Worm (Caenorhabditis elegans) whole organism, late embryonic: ENCODE measurements around the gene pals-21.

ENCODE experiments used
- C08G9.2 ChIP-seq: sonication (generic microtip); optimal IDR thresholded peaks from 2 replicates; lab custom pipeline; 2016; ENCODE audit warnings: mild to moderate bottlenecking, missing genetic modification characterization, moderate library complexity, missing compliant biosample characterization
- C38D4.7 ChIP-seq: fragments of 200-800 bp; sonication (Bioruptor generic); optimal IDR thresholded peaks from 2 replicates; lab custom pipeline; 2018; ENCODE audit warnings: mild to moderate bottlenecking, missing genetic modification characterization, moderate library complexity, missing compliant biosample characterization
- F13H6.1 ChIP-seq: sonication (generic microtip); optimal IDR thresholded peaks from 2 replicates; lab custom pipeline; 2016; ENCODE audit warnings: missing genetic modification characterization, missing compliant biosample characterization
- T23F11.4 ChIP-seq: fragments of 200-800 bp; sonication (Bioruptor generic); optimal IDR thresholded peaks from 2 replicates; lab custom pipeline; 2018; ENCODE audit warnings: mild to moderate bottlenecking, missing genetic modification characterization, missing compliant biosample characterization
- ahr-1 ChIP-seq: sonication (generic microtip); optimal IDR thresholded peaks from 2 replicates; lab custom pipeline; 2016; ENCODE audit warnings: missing genetic modification characterization, missing compliant biosample characterization
- ama-1 ChIP-seq: fragments of 150-350 bp; optimal IDR thresholded peaks from 2 replicates; lab custom pipeline; 2014
- ceh-14 ChIP-seq: sonication (generic microtip); optimal IDR thresholded peaks from 2 replicates; lab custom pipeline; 2016; ENCODE audit warnings: missing genotype, missing genetic modification characterization, missing compliant biosample characterization
- ceh-19 ChIP-seq: fragments of 200-800 bp; sonication (Bioruptor generic); optimal IDR thresholded peaks from 2 replicates; lab custom pipeline; 2018; ENCODE audit warnings: mild to moderate bottlenecking, missing genetic modification characterization, missing compliant biosample characterization
- ceh-2 ChIP-seq: sonication (generic microtip); optimal IDR thresholded peaks from 2 replicates; lab custom pipeline; 2016; ENCODE audit warnings: missing genotype, missing genetic modification characterization, missing compliant biosample characterization
- ceh-22 ChIP-seq: sonication (generic microtip); optimal IDR thresholded peaks from 2 replicates; lab custom pipeline; 2017; ENCODE audit warnings: missing biosample characterization, missing genetic modification characterization
- ceh-24 ChIP-seq: sonication (generic microtip); optimal IDR thresholded peaks from 2 replicates; lab custom pipeline; 2016; ENCODE audit warnings: mild to moderate bottlenecking, missing genetic modification characterization, missing compliant biosample characterization
- ceh-30 ChIP-seq: fragments of 150-350 bp; optimal IDR thresholded peaks from 2 replicates; lab custom pipeline; 2014; ENCODE audit warnings: missing biosample characterization, missing genetic modification characterization
- ceh-45 ChIP-seq: fragments of 200-800 bp; sonication (Bioruptor generic); IDR thresholded peaks from 2 replicates; pipeline ENCODE4 v1.3.6; 2022; ENCODE audit warnings: missing genetic modification reagents, missing genetic modification characterization, missing compliant biosample characterization
- ceh-48 ChIP-seq: sonication (generic microtip); optimal IDR thresholded peaks from 2 replicates; lab custom pipeline; 2016; ENCODE audit warnings: missing genetic modification characterization, inconsistent platforms, missing compliant biosample characterization
- che-1 ChIP-seq: sonication (generic microtip); optimal IDR thresholded peaks from 2 replicates; lab custom pipeline; 2016; ENCODE audit warnings: mild to moderate bottlenecking, missing genetic modification characterization, missing compliant biosample characterization
- dmd-4 ChIP-seq: sonication (generic microtip); optimal IDR thresholded peaks from 2 replicates; lab custom pipeline; 2016; ENCODE audit warnings: borderline replicate concordance, missing genetic modification characterization, missing compliant biosample characterization
- dve-1 ChIP-seq: sonication (generic microtip); optimal IDR thresholded peaks from 2 replicates; lab custom pipeline; 2017; ENCODE audit warnings: antibody characterized with exemption, mild to moderate bottlenecking, missing genetic modification characterization, missing compliant biosample characterization
- elt-2 ChIP-seq: sonication (generic microtip); optimal IDR thresholded peaks from 2 replicates; lab custom pipeline; 2016; ENCODE audit warnings: missing genetic modification reagents, missing genetic modification characterization, missing compliant biosample characterization
- ets-4 ChIP-seq: sonication (generic microtip); optimal IDR thresholded peaks from 2 replicates; lab custom pipeline; 2016; ENCODE audit warnings: missing genetic modification characterization, missing compliant biosample characterization
- fkh-6 ChIP-seq: sonication (generic microtip); optimal IDR thresholded peaks from 2 replicates; lab custom pipeline; 2016; ENCODE audit warnings: missing genetic modification characterization, missing compliant biosample characterization
- gmeb-2 ChIP-seq: sonication (generic microtip); optimal IDR thresholded peaks from 2 replicates; lab custom pipeline; 2016; ENCODE audit warnings: missing genetic modification characterization, inconsistent platforms, missing compliant biosample characterization
- hlh-8 ChIP-seq: sonication (generic microtip); optimal IDR thresholded peaks from 2 replicates; lab custom pipeline; 2016; ENCODE audit warnings: missing genotype, missing genetic modification characterization, missing compliant biosample characterization
- lim-6 ChIP-seq: sonication (generic microtip); optimal IDR thresholded peaks from 2 replicates; lab custom pipeline; 2016; ENCODE audit warnings: missing genetic modification characterization, missing compliant biosample characterization
- nfya-1 ChIP-seq: sonication (generic microtip); optimal IDR thresholded peaks from 2 replicates; lab custom pipeline; 2017; ENCODE audit warnings: missing genetic modification characterization, mild to moderate bottlenecking, missing compliant biosample characterization, antibody characterized with exemption, moderate library complexity
- nhr-232 ChIP-seq: sonication (generic microtip); optimal IDR thresholded peaks from 2 replicates; lab custom pipeline; 2016; ENCODE audit warnings: missing genetic modification characterization, missing compliant biosample characterization
- npax-4 ChIP-seq: sonication (generic microtip); optimal IDR thresholded peaks from 2 replicates; lab custom pipeline; 2016; ENCODE audit warnings: missing genetic modification characterization, missing compliant biosample characterization
- odd-2 ChIP-seq: sonication (generic microtip); optimal IDR thresholded peaks from 2 replicates; lab custom pipeline; 2017; ENCODE audit warnings: antibody characterized with exemption, mild to moderate bottlenecking, missing genetic modification characterization, missing compliant biosample characterization
- pat-9 ChIP-seq: fragments of 200-800 bp; sonication (Bioruptor generic); optimal IDR thresholded peaks from 2 replicates; lab custom pipeline; 2018; ENCODE audit warnings: mild to moderate bottlenecking, missing genetic modification characterization, moderate library complexity, missing compliant biosample characterization
- pax-1 ChIP-seq: fragments of 150-350 bp; optimal IDR thresholded peaks from 2 replicates; lab custom pipeline; 2014; ENCODE audit warnings: missing biosample characterization, missing genetic modification characterization
- pros-1 ChIP-seq: fragments of 150-350 bp; optimal IDR thresholded peaks from 2 replicates; lab custom pipeline; 2014; ENCODE audit warnings: missing biosample characterization, missing genetic modification reagents, missing genetic modification characterization
- ref-2 ChIP-seq: sonication (generic microtip); optimal IDR thresholded peaks from 2 replicates; lab custom pipeline; 2016; ENCODE audit warnings: missing genetic modification characterization, missing compliant biosample characterization
- sdc-2 ChIP-seq: sonication (generic microtip); optimal IDR thresholded peaks from 2 replicates; lab custom pipeline; 2016; ENCODE audit warnings: missing genotype, missing genetic modification characterization, missing compliant biosample characterization
- sox-2 ChIP-seq: fragments of 200-800 bp; sonication (Bioruptor generic); IDR thresholded peaks from 2 replicates; pipeline ENCODE4 v1.3.6; 2022; ENCODE audit warnings: missing genetic modification reagents, missing genetic modification characterization, missing compliant biosample characterization
- syd-9 ChIP-seq: sonication (generic microtip); optimal IDR thresholded peaks from 2 replicates; lab custom pipeline; 2016; ENCODE audit warnings: mild to moderate bottlenecking, missing genetic modification characterization, moderate library complexity, missing compliant biosample characterization
- unc-42 ChIP-seq: sonication (generic microtip); optimal IDR thresholded peaks from 2 replicates; lab custom pipeline; 2016; ENCODE audit warnings: missing genotype, missing genetic modification characterization, missing compliant biosample characterization
- unc-55 ChIP-seq: sonication (generic microtip); optimal IDR thresholded peaks from 2 replicates; lab custom pipeline; 2017; ENCODE audit warnings: missing biosample characterization, missing genetic modification reagents, missing genetic modification characterization
- zip-5 ChIP-seq: sonication (generic microtip); optimal IDR thresholded peaks from 2 replicates; lab custom pipeline; 2016; ENCODE audit warnings: missing genetic modification characterization, missing compliant biosample characterization
- ztf-16 ChIP-seq: sonication (generic microtip); optimal IDR thresholded peaks from 2 replicates; lab custom pipeline; 2017; ENCODE audit warnings: missing genetic modification characterization, missing compliant biosample characterization

Gene pals-21

DNA sequence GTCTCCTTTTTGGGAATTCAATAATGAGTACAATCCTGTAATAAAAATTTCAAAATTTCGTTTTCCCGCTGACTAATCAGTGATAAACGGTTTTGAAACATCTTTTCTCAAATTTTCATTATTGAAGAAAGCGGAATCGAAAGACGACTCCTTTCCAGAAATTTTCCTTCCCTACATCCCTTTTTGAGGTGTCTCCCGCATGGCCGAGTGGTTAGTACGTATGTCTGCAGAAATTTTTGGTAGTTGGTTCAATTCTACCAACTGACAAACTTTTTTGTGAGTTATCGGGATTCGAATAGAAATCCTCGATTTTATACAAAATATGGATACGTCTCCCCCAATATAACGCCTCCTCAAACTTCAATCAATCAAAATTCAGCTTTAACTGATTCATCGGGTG, 25.9 kb downstream of the pals-21 start:
- TF ChIP-seq npax-4 (tag; lab: Kevin White, UChicago) (no peak), ceh-24 (tag; lab: Kevin White, UChicago) (no peak), C38D4.7 (GFP tag; lab: Kevin White, UChicago) (no peak), lim-6 (tag; lab: Kevin White, UChicago) (no peak), sdc-2 (tag; lab: Kevin White, UChicago) (no peak), C08G9.2 (tag; lab: Kevin White, UChicago) (no peak), ref-2 (no peak), elt-2 (tag; lab: Kevin White, UChicago) (no peak), T23F11.4 (GFP tag; lab: Kevin White, UChicago) (no peak), pros-1 (no peak), dmd-4 (tag; lab: Kevin White, UChicago) (no peak), ama-1 (lab: Kevin White, UChicago) (no peak), unc-42 (tag; lab: Kevin White, UChicago) (no peak), ceh-2 (no peak), gmeb-2 (tag; lab: Kevin White, UChicago) (no peak), sox-2 (GFP tag; lab: Robert Waterston, UW) (no peak)

DNA sequence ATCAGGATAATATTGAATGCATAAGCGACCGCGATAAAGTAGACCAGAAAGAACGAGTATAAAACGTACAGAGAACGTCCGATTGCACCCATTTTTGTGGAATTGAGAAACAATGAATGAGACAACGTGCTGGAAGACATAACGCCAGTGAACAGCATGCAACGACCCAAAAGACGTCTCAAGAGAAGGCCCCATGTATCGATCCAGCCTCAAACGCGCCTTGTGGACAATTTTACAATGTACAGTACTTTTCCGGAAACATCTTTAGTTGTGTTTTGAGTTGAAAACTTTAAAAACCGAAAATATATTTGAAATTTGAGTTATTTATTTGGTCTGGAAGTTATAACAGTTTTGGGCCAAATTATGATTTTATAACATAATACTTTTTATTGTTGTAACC, 29.7 kb downstream of the pals-21 start, which contains the start of gene Y82E9BL.3:
Y82E9BL.3 (minus strand) TSS at position 101 of the 400 bp plus-strand sequence.
- TF ChIP-seq ref-2: no peak
- TF ChIP-seq ceh-2: no peak
- no peak for TF ChIP-seq ceh-48
- TF ChIP-seq ceh-14: no peak
- no peak for TF ChIP-seq odd-2 (tag; lab: Kevin White, UChicago)
- no peak for TF ChIP-seq lim-6 (tag; lab: Kevin White, UChicago)
- no peak for TF ChIP-seq syd-9
- TF ChIP-seq unc-55 (GFP tag; lab: Kevin White, UChicago): no peak
- TF ChIP-seq fkh-6 (tag; lab: Kevin White, UChicago): no peak
- TF ChIP-seq ets-4 (tag; lab: Kevin White, UChicago): no peak
- TF ChIP-seq ceh-45 (GFP tag; lab: Robert Waterston, UW): no peak
- TF ChIP-seq T23F11.4 (GFP tag; lab: Kevin White, UChicago): no peak
- TF ChIP-seq ama-1 (lab: Kevin White, UChicago): no peak
- TF ChIP-seq ceh-19 (GFP tag; lab: Kevin White, UChicago): no peak
- TF ChIP-seq zip-5 (tag; lab: Kevin White, UChicago): no peak
- TF ChIP-seq pax-1 (tag; lab: Kevin White, UChicago): no peak
- no peak for TF ChIP-seq F13H6.1 (tag; lab: Kevin White, UChicago)
- TF ChIP-seq sdc-2 (tag; lab: Kevin White, UChicago): no peak
- TF ChIP-seq hlh-8 (tag; lab: Kevin White, UChicago): no peak
- no peak for TF ChIP-seq dmd-4 (tag; lab: Kevin White, UChicago)

DNA sequence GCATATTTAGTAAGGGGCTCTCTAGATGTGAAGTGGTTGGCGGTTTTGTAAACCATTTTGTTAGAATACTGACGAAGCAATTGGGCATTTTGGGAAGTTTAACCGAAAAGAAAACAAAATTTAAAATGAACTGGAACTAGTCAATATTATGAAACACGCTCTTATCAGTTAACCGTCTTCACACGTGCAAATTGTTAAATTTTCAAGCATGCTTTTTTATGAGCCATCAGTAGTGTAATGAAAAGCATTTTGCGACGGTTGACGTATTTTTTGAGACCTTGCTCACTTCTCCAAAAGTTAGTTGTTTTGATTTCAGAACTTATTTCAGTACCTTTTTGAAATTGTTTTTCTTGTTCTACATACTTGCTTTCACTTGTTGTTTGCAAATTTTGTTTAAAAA, 31.1 kb downstream of the pals-21 start, which contains the start of gene fbxa-25:
fbxa-25 (minus strand) TSS at position 138 of the 400 bp plus-strand sequence.
- TF ChIP-seq odd-2 (tag; lab: Kevin White, UChicago) (no peak), T23F11.4 (GFP tag; lab: Kevin White, UChicago) (no peak), dmd-4 (tag; lab: Kevin White, UChicago) (no peak), ztf-16 (tag; lab: Kevin White, UChicago) (no peak), F13H6.1 (tag; lab: Kevin White, UChicago) (no peak), fkh-6 (tag; lab: Kevin White, UChicago) (no peak), che-1 (no peak), nfya-1 (no peak), lim-6 (tag; lab: Kevin White, UChicago) (no peak), nhr-232 (tag; lab: Kevin White, UChicago) (no peak), pat-9 (no peak), ama-1 (lab: Kevin White, UChicago) (no peak), gmeb-2 (tag; lab: Kevin White, UChicago) (no peak), ceh-22 (tag; lab: Kevin White, UChicago) (no peak), npax-4 (tag; lab: Kevin White, UChicago) (no peak), ahr-1 (tag; lab: Kevin White, UChicago) (no peak), ceh-30 (no peak), zip-5 (tag; lab: Kevin White, UChicago) (no peak), dve-1 (tag; lab: Kevin White, UChicago) (no peak), C38D4.7 (GFP tag; lab: Kevin White, UChicago) (no peak)
